Fruit fly (Drosophila melanogaster) whole organism, wandering third instar larva: ENCODE data around the gene CG32236.

Experiments
- Dfd ChIP-seq: fragments of >200 bp; optimal IDR thresholded peaks from 2 replicates; lab custom pipeline; 2017; ENCODE audit warnings: missing biosample characterization, missing genetic modification characterization
- Jra ChIP-seq: sonication (Bioruptor generic); optimal IDR thresholded peaks from 2 replicates; lab custom pipeline; 2016; ENCODE audit warnings: missing biosample characterization, missing genetic modification characterization
- Mio ChIP-seq: sonication (Bioruptor generic); optimal IDR thresholded peaks from 2 replicates; lab custom pipeline; 2016; ENCODE audit warnings: missing biosample characterization, missing genetic modification characterization
- OdsH ChIP-seq: fragments of 200-800 bp; sonication (Bioruptor generic); optimal IDR thresholded peaks from 2 replicates; lab custom pipeline; 2016; ENCODE audit warnings: missing biosample characterization, mild to moderate bottlenecking, missing genetic modification characterization
- Vsx2 ChIP-seq: fragments of 200-300, 225-300 bp; sonication (Bioruptor generic); optimal IDR thresholded peaks from 2 replicates; lab custom pipeline; 2018; ENCODE audit warnings: missing biosample characterization, missing genetic modification characterization; ENCODE audit not compliant: partially characterized antibody
- fru ChIP-seq: fragments of 200-800 bp; sonication (Bioruptor generic); optimal IDR thresholded peaks from 3 replicates; lab custom pipeline; 2016; ENCODE audit warnings: missing biosample characterization, mild to moderate bottlenecking, missing genetic modification characterization
- h ChIP-seq: fragments of 200-800 bp; sonication (Bioruptor generic); optimal IDR thresholded peaks from 3 replicates; lab custom pipeline; 2016; ENCODE audit warnings: missing biosample characterization, mild to moderate bottlenecking, missing genetic modification characterization
- pan ChIP-seq: fragments of >200 bp; optimal IDR thresholded peaks from 2 replicates; lab custom pipeline; 2017
- sage ChIP-seq: fragments of 200-800 bp; sonication (Bioruptor generic); optimal IDR thresholded peaks from 2 replicates; lab custom pipeline; 2016; ENCODE audit warnings: missing biosample characterization, mild to moderate bottlenecking, missing genetic modification characterization

DNA sequence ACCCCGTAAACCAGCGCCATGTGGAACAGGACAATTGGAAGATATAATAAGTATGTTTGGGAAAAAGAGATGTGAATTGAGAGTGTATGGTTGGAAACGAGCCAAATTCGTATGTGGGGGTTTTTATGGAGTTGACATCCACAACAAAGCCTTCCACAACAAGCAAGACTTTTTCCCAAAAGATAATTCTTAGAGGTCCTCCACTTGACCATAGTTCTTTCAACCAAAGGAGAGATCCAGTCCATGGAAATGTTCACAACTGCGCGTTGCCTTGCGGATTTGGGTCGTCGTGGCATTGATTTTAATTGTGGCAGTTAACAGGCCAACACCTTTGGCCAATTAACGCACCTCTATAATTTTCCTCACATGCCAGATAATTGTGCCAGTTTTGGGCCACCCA is 22.8 kb upstream of the CG32236 start, which contains the start of gene CG18418:
- no peak for TF ChIP-seq Mio (GFP tag; lab: Kevin White, UChicago)
- TF ChIP-seq pan: no peak
- no peak for TF ChIP-seq Vsx2
- TF ChIP-seq Dfd (GFP tag; lab: Kevin White, UChicago): no peak
- no peak for TF ChIP-seq fru (GFP tag; lab: Kevin White, UChicago)
- no peak for TF ChIP-seq Jra (GFP tag; lab: Kevin White, UChicago)
- no peak for TF ChIP-seq h
- TF ChIP-seq sage: no peak
- TF ChIP-seq OdsH (GFP tag; lab: Kevin White, UChicago): no peak
